Worm (Caenorhabditis elegans): ENCODE measurements around the gene Y17G9A.2.

- TF ChIP-seq him-1 (tag; optimal IDR thresholded peaks at IDR 0.05) = no peak
- TF ChIP-seq dao-5 (tag; optimal IDR thresholded peaks at IDR 0.05) = no peak
Observed at ce11 chrIV:4809813-4810212, 46.3 kb downstream of the Y17G9A.2 start, which contains the start of gene H06H21.37.
